Worm (Caenorhabditis elegans): Measurements from ENCODE around the gene cutl-23.

Gene cutl-23

ce11 chrIII:5810012-5810411, 40.0 kb downstream of the cutl-23 start:
- TF ChIP-seq hsf-1 (GFP tag; IDR thresholded peaks at IDR 0.05) (no peak), attf-3 (GFP tag; conservative IDR thresholded peaks at IDR 0.05) (no peak), ztf-6 (GFP tag; IDR thresholded peaks at IDR 0.05) (no peak), dpl-1 (GFP tag; optimal IDR thresholded peaks at IDR 0.05) (no peak), attf-5 (GFP tag; optimal IDR thresholded peaks at IDR 0.05) (peak; percentile 29), Y53F4B.3 (GFP tag; IDR thresholded peaks at IDR 0.05) (no peak), gei-17 (GFP tag; optimal IDR thresholded peaks at IDR 0.05) (no peak), sptf-2 (GFP tag; optimal IDR thresholded peaks at IDR 0.05) (no peak), nhr-80 (tag; optimal IDR thresholded peaks at IDR 0.05) (peak; percentile 53), cebp-1 (GFP tag; IDR thresholded peaks at IDR 0.05) (no peak), cebp-1 (tag; optimal IDR thresholded peaks at IDR 0.05) (peak; percentile 64), lir-1 (GFP tag; conservative IDR thresholded peaks at IDR 0.05) (no peak), egl-18 (GFP tag; IDR thresholded peaks at IDR 0.05) (no peak), hmg-1.2 (GFP tag; IDR thresholded peaks at IDR 0.05) (peak; percentile 32; the same call in 1 of the 2 replicates)

DNA sequence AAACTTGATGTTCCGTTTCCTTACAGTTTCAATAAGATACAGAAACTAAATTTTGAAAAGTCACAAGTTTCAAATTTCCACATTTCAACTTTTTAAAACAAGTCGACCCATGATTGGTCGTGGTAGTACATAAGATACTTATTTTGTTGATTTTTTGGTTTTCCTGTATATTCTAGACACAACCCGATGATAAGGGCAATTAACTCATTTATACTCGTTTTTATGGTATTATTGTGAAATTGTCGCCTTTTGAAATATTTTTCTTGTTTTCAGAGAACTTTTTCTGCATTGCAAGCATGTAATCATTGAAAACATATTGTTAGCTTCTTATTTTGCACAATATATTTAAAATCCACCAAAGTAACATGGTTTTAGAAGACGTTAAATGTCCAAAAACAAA, 42.0 kb downstream of the cutl-23 start:
- TF ChIP-seq D2030.7 (GFP tag; IDR thresholded peaks at IDR 0.05): no peak
- TF ChIP-seq C06A6.2 (GFP tag; conservative IDR thresholded peaks at IDR 0.05): no peak
- no peak for TF ChIP-seq cebp-1 (GFP tag; IDR thresholded peaks at IDR 0.05)
- peak; percentile 53 for TF ChIP-seq cebp-1 (tag; optimal IDR thresholded peaks at IDR 0.05)

ce11 chrIII:5812672-5813071, 42.7 kb downstream of the cutl-23 start:
- TF ChIP-seq mxl-1 (tag; optimal IDR thresholded peaks at IDR 0.05): no peak
- TF ChIP-seq hmg-1.2 (GFP tag; IDR thresholded peaks at IDR 0.05): no peak
- no peak for TF ChIP-seq T26A5.8 (tag; optimal IDR thresholded peaks at IDR 0.05)
- no peak for TF ChIP-seq let-526 (GFP tag; IDR thresholded peaks at IDR 0.05)
- TF ChIP-seq Y56A3A.18 (GFP tag; IDR thresholded peaks at IDR 0.05): no peak
- TF ChIP-seq akir-1 (GFP tag; optimal IDR thresholded peaks at IDR 0.05): no peak
- no peak for TF ChIP-seq B0261.1 (tag; optimal IDR thresholded peaks at IDR 0.05)
- TF ChIP-seq mcd-1 (GFP tag; IDR thresholded peaks at IDR 0.05): no peak
- no peak for TF ChIP-seq attf-6 (GFP tag; IDR thresholded peaks at IDR 0.05)
- TF ChIP-seq cebp-1 (GFP tag; IDR thresholded peaks at IDR 0.05): no peak
- TF ChIP-seq cebp-1 (tag; optimal IDR thresholded peaks at IDR 0.05): peak; percentile 18
- no peak for TF ChIP-seq let-607 (tag; optimal IDR thresholded peaks at IDR 0.05)
- peak; percentile 48 for TF ChIP-seq nhr-80 (tag; optimal IDR thresholded peaks at IDR 0.05)
- TF ChIP-seq Y67H2A.10 (GFP tag; conservative IDR thresholded peaks at IDR 0.05): no peak
- TF ChIP-seq F33H1.4 (GFP tag; IDR thresholded peaks at IDR 0.05): no peak

- TF ChIP-seq F22D6.2 (tag; optimal IDR thresholded peaks at IDR 0.05) (no peak), tbp1 (GFP tag; optimal IDR thresholded peaks at IDR 0.05) (peak; percentile 19), ekl-4 (GFP tag; IDR thresholded peaks at IDR 0.05) (no peak), let-607 (tag; optimal IDR thresholded peaks at IDR 0.05) (peak in 1 of 2 experiments; percentile 21), unc-62 (GFP tag; optimal IDR thresholded peaks at IDR 0.05) (peak; percentile 6), nhr-80 (tag; optimal IDR thresholded peaks at IDR 0.05) (peak; percentile 55), bed-1 (GFP tag; IDR thresholded peaks at IDR 0.05) (no peak)
Measured at ce11 chrIII:5813501-5813900, 43.5 kb downstream of the cutl-23 start.

DNA sequence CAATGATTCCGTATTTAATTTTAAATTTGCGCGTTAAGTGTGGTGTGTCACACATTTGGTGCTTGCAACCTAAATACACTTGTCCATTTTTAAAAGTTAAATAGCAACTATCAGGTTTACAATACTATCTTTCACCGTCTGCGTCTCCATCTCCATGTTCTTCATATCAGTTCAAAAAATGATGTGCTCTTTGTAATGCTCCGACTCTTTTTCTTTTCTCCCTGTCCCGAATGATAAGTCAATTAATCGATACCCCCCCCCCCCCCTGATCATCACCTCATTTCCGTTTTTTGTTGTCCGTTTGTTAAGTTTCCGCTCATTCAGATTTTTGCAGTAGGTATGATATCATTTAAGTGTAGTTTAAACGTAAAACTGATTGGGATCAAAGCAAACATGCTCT, 44.1 kb downstream of the cutl-23 start:
- TF ChIP-seq ztf-28 (GFP tag; IDR thresholded peaks at IDR 0.05): no peak
- peak; percentile 47; the same call in 1 of the 2 replicates for TF ChIP-seq egrh-3 (GFP tag; IDR thresholded peaks at IDR 0.05)
- no peak for TF ChIP-seq chd-7 (tag; optimal IDR thresholded peaks at IDR 0.05)
- TF ChIP-seq Y95B8A.8 (GFP tag; IDR thresholded peaks at IDR 0.05): no peak
- TF ChIP-seq hmg-1.2 (GFP tag; IDR thresholded peaks at IDR 0.05): 0 out of 2 replicates have a peak, but pooled peaks have one; percentile 17
- TF ChIP-seq cebp-1 (GFP tag; IDR thresholded peaks at IDR 0.05): no peak
- TF ChIP-seq cebp-1 (tag; optimal IDR thresholded peaks at IDR 0.05): peak; percentile 34
